Worm (Caenorhabditis elegans) whole organism, L1 larva: ENCODE measurements around the gene Y82E9BR.5.
"Not testable (repeated sequence)": the region's sequence is repeated elsewhere in the genome, so short reads cannot be mapped to it uniquely, and the experiment has no call there.

ENCODE experiments used
- C16A3.4 ChIP-seq: fragments of 150-350 bp; optimal IDR thresholded peaks from 2 replicates; lab custom pipeline; 2014; ENCODE audit warnings: missing biosample characterization, missing genetic modification characterization
- C34B4.2 ChIP-seq: sonication (generic microtip); optimal IDR thresholded peaks from 2 replicates; lab custom pipeline; 2017; ENCODE audit warnings: mild to moderate bottlenecking, missing genetic modification characterization, missing compliant biosample characterization
- F16B12.6 ChIP-seq: fragments of 150-350 bp; optimal IDR thresholded peaks from 2 replicates; lab custom pipeline; 2014; ENCODE audit warnings: missing biosample characterization, missing genetic modification characterization
- alr-1 ChIP-seq: fragments of 200-800 bp; sonication (Bioruptor generic); optimal IDR thresholded peaks from 2 replicates; lab custom pipeline; 2018; ENCODE audit warnings: borderline replicate concordance, mild to moderate bottlenecking, missing genetic modification characterization, missing compliant biosample characterization
- aly-2 ChIP-seq: fragments of 150-350 bp; optimal IDR thresholded peaks from 2 replicates; lab custom pipeline; 2014; ENCODE audit warnings: missing biosample characterization, missing genetic modification characterization
- ama-1 ChIP-seq: fragments of 150-350 bp; optimal IDR thresholded peaks from 2 replicates; lab custom pipeline; 2014
- blmp-1 ChIP-seq: fragments of 150-350 bp; optimal IDR thresholded peaks from 2 replicates; lab custom pipeline; 2014; ENCODE audit warnings: missing biosample characterization, missing genetic modification characterization
- ceh-8 ChIP-seq: fragments of 200-800 bp; sonication (Bioruptor generic); optimal IDR thresholded peaks from 2 replicates; lab custom pipeline; 2018; ENCODE audit warnings: mild to moderate bottlenecking, missing genetic modification characterization, moderate library complexity, missing compliant biosample characterization
- ceh-82 ChIP-seq, 3 experiments: fragments of 150-350 bp in 1 of 3; sonication (generic microtip) in 2 of 3; optimal IDR thresholded peaks; 2 replicates each; lab custom pipeline; 2014 to 2017; ENCODE audit warnings: missing biosample characterization in 3 of 3, missing genetic modification characterization in 3 of 3
- ces-1 ChIP-seq: fragments of 150-350 bp; optimal IDR thresholded peaks from 2 replicates; lab custom pipeline; 2014; ENCODE audit warnings: missing biosample characterization, missing genetic modification reagents, missing genetic modification characterization
- dsc-1 ChIP-seq: sonication (generic microtip); optimal IDR thresholded peaks from 2 replicates; lab custom pipeline; 2016; ENCODE audit warnings: mild to moderate bottlenecking, missing genetic modification characterization, missing compliant biosample characterization
- efl-1 ChIP-seq, 4 experiments: fragments of 150-350 bp; optimal IDR thresholded peaks in 3 of 4; peaks in 1 of 4; 1 replicate in 1 of 4; 2 replicates in 3 of 4; lab custom pipeline; 2014; ENCODE audit warnings: missing biosample characterization in 2 of 4, missing genetic modification characterization in 2 of 4, missing genetic modification reagents in 2 of 4
- efl-3 ChIP-seq: fragments of 200-800 bp; sonication (Bioruptor generic); optimal IDR thresholded peaks from 2 replicates; lab custom pipeline; 2018; ENCODE audit warnings: mild to moderate bottlenecking, missing genetic modification characterization, missing compliant biosample characterization
- elt-2 ChIP-seq: sonication (generic microtip); optimal IDR thresholded peaks from 2 replicates; lab custom pipeline; 2016; ENCODE audit warnings: missing genetic modification characterization, mild to moderate bottlenecking, inconsistent platforms, missing compliant biosample characterization, missing genetic modification reagents
- elt-3 ChIP-seq, 6 experiments: fragments of 150-350 bp in 1 of 6; sonication (generic microtip); optimal IDR thresholded peaks; 2 replicates each; lab custom pipeline; 2017 to 2018; ENCODE audit warnings: missing biosample characterization in 6 of 6, missing genetic modification characterization in 6 of 6, inconsistent platforms in 1 of 6
- ets-5 ChIP-seq: fragments of 200-800 bp; sonication (Bioruptor generic); IDR thresholded peaks from 2 replicates; pipeline ENCODE4 v1.3.6; 2022; ENCODE audit warnings: missing genetic modification characterization, missing compliant biosample characterization
- fkh-10 ChIP-seq: sonication (generic microtip); optimal IDR thresholded peaks from 2 replicates; lab custom pipeline; 2017; ENCODE audit warnings: missing biosample characterization, missing genetic modification reagents, missing genetic modification characterization
- fos-1 ChIP-seq: fragments of 150-350 bp; optimal IDR thresholded peaks from 2 replicates; lab custom pipeline; 2014; ENCODE audit warnings: missing biosample characterization, missing genetic modification characterization
- hlh-17 ChIP-seq: fragments of 200-800 bp; sonication (Bioruptor generic); optimal IDR thresholded peaks from 2 replicates; lab custom pipeline; 2018; ENCODE audit warnings: missing genetic modification characterization, mild to moderate bottlenecking, missing compliant biosample characterization, moderate library complexity, borderline replicate concordance
- hlh-4 ChIP-seq: sonication (generic microtip); optimal IDR thresholded peaks from 2 replicates; lab custom pipeline; 2016; ENCODE audit warnings: mild to moderate bottlenecking, missing genetic modification characterization, missing compliant biosample characterization
- hpl-2 ChIP-seq: fragments of 150-350 bp; optimal IDR thresholded peaks from 2 replicates; lab custom pipeline; 2014; ENCODE audit warnings: missing biosample characterization, missing genetic modification reagents, missing genetic modification characterization
- lin-35 ChIP-seq, 2 experiments: fragments of 150-350 bp; optimal IDR thresholded peaks; 2 replicates each; lab custom pipeline; 2014; ENCODE audit warnings: missing biosample characterization in 2 of 2, missing genetic modification characterization in 2 of 2, missing genetic modification reagents in 2 of 2
- lin-39 ChIP-seq: fragments of 150-350 bp; optimal IDR thresholded peaks from 2 replicates; lab custom pipeline; 2014; ENCODE audit warnings: missing biosample characterization, missing genetic modification reagents, missing genetic modification characterization
- mef-2 ChIP-seq: fragments of 150-350 bp; optimal IDR thresholded peaks from 2 replicates; lab custom pipeline; 2014; ENCODE audit warnings: missing biosample characterization, missing genetic modification characterization
- mep-1 ChIP-seq: fragments of 150-350 bp; optimal IDR thresholded peaks from 2 replicates; lab custom pipeline; 2014; ENCODE audit warnings: missing biosample characterization, missing genetic modification characterization
- nhr-11 ChIP-seq: fragments of 150-350 bp; optimal IDR thresholded peaks from 2 replicates; lab custom pipeline; 2014; ENCODE audit warnings: missing biosample characterization, missing genetic modification characterization
- nhr-19 ChIP-seq: fragments of 200-800 bp; sonication (Bioruptor generic); conservative IDR thresholded peaks from 2 replicates; pipeline ENCODE4 v1.3.6; 2022; ENCODE audit warnings: missing genetic modification characterization, missing compliant biosample characterization
- nhr-20 ChIP-seq: sonication (generic microtip); optimal IDR thresholded peaks from 2 replicates; lab custom pipeline; 2016; ENCODE audit warnings: mild to moderate bottlenecking, missing genetic modification characterization, missing compliant biosample characterization
- nhr-28 ChIP-seq: fragments of 150-350 bp; optimal IDR thresholded peaks from 2 replicates; lab custom pipeline; 2014; ENCODE audit warnings: missing biosample characterization, missing genetic modification characterization
- nhr-71 ChIP-seq: sonication (generic microtip); optimal IDR thresholded peaks from 2 replicates; lab custom pipeline; 2016; ENCODE audit warnings: mild to moderate bottlenecking, missing genetic modification characterization, moderate library complexity, missing compliant biosample characterization
- nhr-76 ChIP-seq: sonication (generic microtip); optimal IDR thresholded peaks from 2 replicates; lab custom pipeline; 2017; ENCODE audit warnings: missing biosample characterization, missing genetic modification characterization
- nhr-84 ChIP-seq: sonication (generic microtip); optimal IDR thresholded peaks from 2 replicates; lab custom pipeline; 2017; ENCODE audit warnings: missing biosample characterization, missing genetic modification characterization
- rnt-1 ChIP-seq: sonication (generic microtip); optimal IDR thresholded peaks from 2 replicates; lab custom pipeline; 2016; ENCODE audit warnings: mild to moderate bottlenecking, missing genetic modification characterization, moderate library complexity, missing compliant biosample characterization
- sptf-1 ChIP-seq: fragments of 150-350 bp; optimal IDR thresholded peaks from 2 replicates; lab custom pipeline; 2014; ENCODE audit warnings: missing biosample characterization, missing genetic modification characterization
- sup-37 ChIP-seq: fragments of 200-800 bp; sonication (Bioruptor generic); optimal IDR thresholded peaks from 2 replicates; lab custom pipeline; 2018; ENCODE audit warnings: mild to moderate bottlenecking, missing genetic modification characterization, missing compliant biosample characterization
- swsn-7 ChIP-seq: sonication (generic microtip); optimal IDR thresholded peaks from 2 replicates; lab custom pipeline; 2016; ENCODE audit warnings: missing genetic modification characterization, missing compliant biosample characterization
- tbx-2 ChIP-seq: sonication (generic microtip); optimal IDR thresholded peaks from 2 replicates; lab custom pipeline; 2016; ENCODE audit warnings: missing genetic modification characterization, missing compliant biosample characterization
- unc-130 ChIP-seq: fragments of 150-350 bp; optimal IDR thresholded peaks from 2 replicates; lab custom pipeline; 2017; ENCODE audit warnings: missing biosample characterization, missing genetic modification characterization, inconsistent platforms
- unc-30 ChIP-seq: sonication (generic microtip); optimal IDR thresholded peaks from 2 replicates; lab custom pipeline; 2017; ENCODE audit warnings: missing biosample characterization, missing genetic modification characterization
- xbp-1 ChIP-seq: sonication (generic microtip); optimal IDR thresholded peaks from 2 replicates; lab custom pipeline; 2016; ENCODE audit warnings: missing genetic modification characterization, missing compliant biosample characterization
- zag-1 ChIP-seq: fragments of 150-350 bp; optimal IDR thresholded peaks from 2 replicates; lab custom pipeline; 2014; ENCODE audit warnings: missing biosample characterization, missing genetic modification characterization
- zip-4 ChIP-seq: fragments of 200-800 bp; sonication (Bioruptor generic); optimal IDR thresholded peaks from 2 replicates; lab custom pipeline; 2018; ENCODE audit warnings: mild to moderate bottlenecking, missing genetic modification characterization, moderate library complexity, missing compliant biosample characterization

Y82E9BR.5 gene

ce11 chrIII:1354523-1354922 is 29.6 kb upstream of the Y82E9BR.5 start:
- no peak for TF ChIP-seq unc-130 (tag; lab: Kevin White, UChicago)
- TF ChIP-seq blmp-1 (tag; lab: Kevin White, UChicago) = no peak
- TF ChIP-seq alr-1 (tag; lab: Kevin White, UChicago) = no peak
- no peak for TF ChIP-seq nhr-84 (tag; lab: Kevin White, UChicago)
- no peak for TF ChIP-seq unc-30 (tag; lab: Kevin White, UChicago)
- no peak for TF ChIP-seq fos-1 (tag; lab: Kevin White, UChicago)
- no peak for TF ChIP-seq aly-2
- TF ChIP-seq elt-2 = no peak
- TF ChIP-seq hpl-2 (GFP tag; lab: Kevin White, UChicago) = no peak
- TF ChIP-seq hlh-17 (GFP tag; lab: Kevin White, UChicago) = no peak
- TF ChIP-seq dsc-1 (tag; lab: Kevin White, UChicago) = no peak
- TF ChIP-seq swsn-7 = no peak
- TF ChIP-seq tbx-2 (tag; lab: Kevin White, UChicago) = no peak
- TF ChIP-seq nhr-28 (tag; lab: Kevin White, UChicago) = no peak
- TF ChIP-seq lin-35 (GFP tag; optimal IDR thresholded peaks at IDR 0.05; lab: Kevin White, UChicago) = no peak
- no peak for TF ChIP-seq rnt-1 (tag; lab: Kevin White, UChicago)
- no peak for TF ChIP-seq nhr-11 (tag; lab: Kevin White, UChicago)

ce11 chrIII:1355320-1355719 is 28.9 kb upstream of the Y82E9BR.5 start, which contains the start of gene Y82E9BL.1:
Gene Y82E9BL.1, minus strand, starts transcription at chrIII:1355420.
- TF ChIP-seq efl-1 (optimal IDR thresholded peaks at IDR 0.05; lab: Kevin White, UChicago) = no peak
- no peak for TF ChIP-seq efl-1 (GFP tag; optimal IDR thresholded peaks at IDR 0.05 in 1 of 2; lab: Kevin White, UChicago)
- no peak for TF ChIP-seq nhr-19 (GFP tag; lab: Robert Waterston, UW)
- TF ChIP-seq ces-1 (GFP tag; lab: Kevin White, UChicago) = no peak
- TF ChIP-seq alr-1 (tag; lab: Kevin White, UChicago) = no peak
- TF ChIP-seq fkh-10 (GFP tag; lab: Kevin White, UChicago) = no peak
- no peak for TF ChIP-seq ceh-8 (GFP tag; lab: Kevin White, UChicago)
- no peak for TF ChIP-seq F16B12.6
- TF ChIP-seq mep-1 (tag; lab: Kevin White, UChicago) = no peak
- TF ChIP-seq elt-3 (tag; optimal IDR thresholded peaks at IDR 0.05; lab: Kevin White, UChicago) = no peak
- no peak for TF ChIP-seq sup-37 (GFP tag; lab: Kevin White, UChicago)
- TF ChIP-seq nhr-11 (tag; lab: Kevin White, UChicago) = no peak
- TF ChIP-seq ama-1 (lab: Kevin White, UChicago) = no peak
- no peak for TF ChIP-seq zip-4 (GFP tag; lab: Kevin White, UChicago)

- TF ChIP-seq C34B4.2; lin-35 (GFP tag; optimal IDR thresholded peaks at IDR 0.05; lab: Kevin White, UChicago); zag-1 (tag; lab: Kevin White, UChicago): not testable (repeated sequence)
Observed at ce11 chrIII:1357973-1358372, 26.2 kb upstream of the Y82E9BR.5 start, which contains the start of gene Y82E9BR.8. Gene Y82E9BR.8, minus strand, starts transcription at chrIII:1358073.

ce11 chrIII:1359669-1360068 is 24.5 kb upstream of the Y82E9BR.5 start, which contains the start of gene Y82E9BR.9:
Gene Y82E9BR.9, minus strand, starts transcription at chrIII:1359769.
- no peak for TF ChIP-seq nhr-76 (tag; lab: Kevin White, UChicago)
- TF ChIP-seq ceh-82 (tag; optimal IDR thresholded peaks at IDR 0.05; lab: Kevin White, UChicago) = no peak
- TF ChIP-seq mef-2 = no peak
- TF ChIP-seq C34B4.2 = no peak
- TF ChIP-seq ces-1 (GFP tag; lab: Kevin White, UChicago) = no peak
- no peak for TF ChIP-seq rnt-1 (tag; lab: Kevin White, UChicago)
- no peak for TF ChIP-seq nhr-20 (tag; lab: Kevin White, UChicago)
- TF ChIP-seq alr-1 (tag; lab: Kevin White, UChicago) = no peak
- no peak for TF ChIP-seq xbp-1 (tag; lab: Kevin White, UChicago)
- TF ChIP-seq zip-4 (GFP tag; lab: Kevin White, UChicago) = no peak
- TF ChIP-seq fkh-10 (GFP tag; lab: Kevin White, UChicago) = no peak
- TF ChIP-seq ets-5 (GFP tag; lab: Robert Waterston, UW) = no peak
- TF ChIP-seq hlh-4 (tag; lab: Kevin White, UChicago) = no peak
- no peak for TF ChIP-seq efl-3 (GFP tag; lab: Kevin White, UChicago)
- TF ChIP-seq sptf-1 (tag; lab: Kevin White, UChicago) = no peak
- TF ChIP-seq zag-1 (tag; lab: Kevin White, UChicago) = no peak
- TF ChIP-seq nhr-71 (tag; lab: Kevin White, UChicago) = no peak
- TF ChIP-seq C16A3.4 = no peak
- no peak for TF ChIP-seq mep-1 (tag; lab: Kevin White, UChicago)
- no peak for TF ChIP-seq lin-39
